Fruit fly (Drosophila melanogaster) S2 (cell line): ENCODE measurements around the gene Lip4.

Experiments used
- CG8478 ChIP-seq: fragments of >200 bp; optimal IDR thresholded peaks from 2 replicates; lab custom pipeline; 2018
- CTCF ChIP-seq, 2 experiments: fragments of >200 bp; optimal IDR thresholded peaks; 2 replicates each; lab custom pipeline; 2018

Gene Lip4

dm6 chr2L:10534022-10534421 lies 6.7 kb downstream of the Lip4 start, which contains the start of gene CG18302:
CG18302 (plus strand) TSS chr2L:10534322.
- TF ChIP-seq CG8478 (lab: Kevin White, UChicago) (no peak), CTCF (optimal IDR thresholded peaks at IDR 0.05; lab: Kevin White, UChicago) (no peak)

DNA sequence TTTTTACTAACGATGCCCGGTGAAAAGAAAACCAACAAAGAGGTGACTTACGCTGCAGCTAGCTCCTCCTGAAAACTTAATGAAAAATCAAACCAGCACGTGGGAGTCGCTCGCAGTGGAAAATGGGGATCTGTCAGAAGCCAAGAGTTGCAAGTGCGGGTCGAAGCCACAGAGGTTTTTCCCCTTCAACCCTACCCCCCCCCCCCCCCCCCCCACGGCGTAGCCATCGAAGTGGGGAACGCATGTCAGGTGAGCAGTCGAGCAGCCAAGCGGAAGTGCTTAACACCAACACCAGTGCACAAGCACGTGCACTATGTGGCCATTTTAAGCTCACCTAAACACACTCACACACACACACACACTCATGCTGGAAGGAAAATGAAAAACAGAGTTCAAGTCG lies 12.0 kb downstream of the Lip4 start:
- TF ChIP-seq CG8478 (lab: Kevin White, UChicago) (no peak), CTCF (optimal IDR thresholded peaks at IDR 0.05; lab: Kevin White, UChicago) (no peak)

dm6 chr2L:10543048-10543752 lies 15.8 kb downstream of the Lip4 start:
- TF ChIP-seq CTCF (optimal IDR thresholded peaks at IDR 0.05; lab: Kevin White, UChicago) (no peak), CG8478 (lab: Kevin White, UChicago) (no peak)

DNA sequence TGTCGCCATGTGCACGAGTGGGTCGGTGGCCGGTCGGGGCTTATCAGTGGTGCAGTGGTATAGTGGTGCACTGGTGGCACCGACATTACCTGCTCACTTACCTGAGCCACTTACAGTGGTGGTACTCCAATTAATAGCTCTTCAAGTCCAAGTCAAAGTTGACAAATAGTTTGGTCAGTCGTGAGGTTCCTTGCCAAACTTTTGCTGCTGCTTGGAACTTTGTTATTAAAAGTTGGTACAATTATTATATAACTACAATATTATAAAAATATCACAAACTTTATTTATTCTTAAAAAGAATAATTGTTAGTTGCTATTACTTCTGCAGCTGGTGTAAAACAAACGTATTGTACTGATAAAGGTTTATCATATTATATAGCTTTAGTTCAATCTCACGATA lies 16.6 kb downstream of the Lip4 start:
- TF ChIP-seq CG8478 (lab: Kevin White, UChicago) (no peak), CTCF (optimal IDR thresholded peaks at IDR 0.05; lab: Kevin White, UChicago) (no peak)

- TF ChIP-seq CG8478 (lab: Kevin White, UChicago): no peak
- TF ChIP-seq CTCF (optimal IDR thresholded peaks at IDR 0.05; lab: Kevin White, UChicago): no peak
Measured at dm6 chr2L:10544421-10545120, 17.2 kb downstream of the Lip4 start, which contains the start of gene Trim9. Trim9 (plus strand) TSS chr2L:10544883.

- no peak for TF ChIP-seq CG8478 (lab: Kevin White, UChicago)
- no peak for TF ChIP-seq CTCF (optimal IDR thresholded peaks at IDR 0.05; lab: Kevin White, UChicago)
Measured at dm6 chr2L:10548814-10549423, 21.5 kb downstream of the Lip4 start.

dm6 chr2L:10552807-10553206 lies 25.4 kb downstream of the Lip4 start:
- no peak for TF ChIP-seq CG8478 (lab: Kevin White, UChicago)

- no peak for TF ChIP-seq CTCF (optimal IDR thresholded peaks at IDR 0.05; lab: Kevin White, UChicago)
- no peak for TF ChIP-seq CG8478 (lab: Kevin White, UChicago)
Measured at dm6 chr2L:10553692-10554091, 26.3 kb downstream of the Lip4 start.

DNA sequence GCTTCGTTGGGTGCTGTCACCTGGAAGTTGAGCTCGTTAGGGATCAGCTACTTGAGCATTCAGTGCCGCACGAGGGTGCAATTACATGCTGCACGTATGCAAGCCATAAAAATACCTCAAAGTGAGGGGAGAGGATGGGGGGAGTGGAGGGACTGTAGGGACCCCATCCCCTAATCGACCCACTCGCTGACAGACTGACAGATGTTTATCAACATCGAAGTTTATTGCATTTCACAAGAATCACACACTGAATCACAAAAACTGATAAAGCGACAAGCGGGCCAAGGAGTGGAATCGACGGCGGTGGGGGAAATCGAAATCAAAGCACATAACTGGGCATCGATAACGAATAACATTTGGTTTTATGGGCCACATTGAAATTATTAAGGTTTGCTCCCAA lies 27.3 kb downstream of the Lip4 start:
- no peak for TF ChIP-seq CTCF (optimal IDR thresholded peaks at IDR 0.05; lab: Kevin White, UChicago)
- no peak for TF ChIP-seq CG8478 (lab: Kevin White, UChicago)

dm6 chr2L:10555269-10555668 lies 27.9 kb downstream of the Lip4 start:
- TF ChIP-seq CG8478 (lab: Kevin White, UChicago): no peak
- TF ChIP-seq CTCF (optimal IDR thresholded peaks at IDR 0.05; lab: Kevin White, UChicago): no peak

- TF ChIP-seq CG8478 (lab: Kevin White, UChicago) (no peak), CTCF (optimal IDR thresholded peaks at IDR 0.05; lab: Kevin White, UChicago) (no peak)
Measured at dm6 chr2L:10565674-10566073, 38.3 kb downstream of the Lip4 start.

DNA sequence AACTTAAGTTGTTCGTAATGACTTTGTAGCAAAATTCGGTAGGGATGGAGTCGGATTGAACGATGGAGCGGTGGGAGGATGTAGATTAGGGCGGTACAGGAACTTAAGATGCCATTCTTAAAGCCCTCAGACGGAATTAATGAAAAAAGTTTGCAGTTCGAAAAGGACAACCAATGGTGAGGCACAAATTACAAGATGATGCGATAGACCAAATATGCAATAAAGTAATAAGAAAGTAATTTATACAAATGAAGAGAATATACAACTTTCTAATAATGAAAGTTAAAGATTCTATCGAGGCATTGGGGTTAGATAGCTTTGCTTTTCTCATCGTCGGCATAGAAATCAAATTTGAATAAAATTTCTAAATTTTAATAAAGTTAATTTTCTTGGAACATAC lies 39.6 kb downstream of the Lip4 start, which contains the start of gene CG6138:
TSS of gene CG6138 (plus strand) at position 301 of the 400 bp plus-strand sequence.
- TF ChIP-seq CTCF (optimal IDR thresholded peaks at IDR 0.05; lab: Kevin White, UChicago) (no peak), CG8478 (lab: Kevin White, UChicago) (no peak)

DNA sequence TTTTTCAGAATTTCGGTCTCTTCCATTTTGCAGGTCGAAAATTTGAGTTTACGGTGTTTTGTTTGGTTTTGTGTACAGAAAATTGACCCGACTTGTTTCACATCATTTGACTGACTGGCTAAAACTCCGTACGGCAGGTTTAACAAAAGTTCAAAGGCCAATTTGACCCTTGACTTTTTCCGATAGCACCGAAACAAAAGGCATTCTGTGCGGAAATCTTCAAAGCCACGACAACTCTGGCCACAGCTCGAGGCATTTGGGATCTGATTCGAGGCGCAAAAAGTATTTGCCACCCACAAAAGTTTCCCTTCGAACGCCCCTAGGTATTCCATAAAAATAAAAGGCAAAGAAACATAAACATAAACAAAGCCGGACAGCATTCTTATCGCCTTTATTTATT lies 50.3 kb downstream of the Lip4 start, which contains the start of gene w-cup:
TSS of gene w-cup (minus strand) at position 101 of the 400 bp plus-strand sequence.
- no peak for TF ChIP-seq CTCF (optimal IDR thresholded peaks at IDR 0.05; lab: Kevin White, UChicago)
- TF ChIP-seq CG8478 (lab: Kevin White, UChicago): no peak

DNA sequence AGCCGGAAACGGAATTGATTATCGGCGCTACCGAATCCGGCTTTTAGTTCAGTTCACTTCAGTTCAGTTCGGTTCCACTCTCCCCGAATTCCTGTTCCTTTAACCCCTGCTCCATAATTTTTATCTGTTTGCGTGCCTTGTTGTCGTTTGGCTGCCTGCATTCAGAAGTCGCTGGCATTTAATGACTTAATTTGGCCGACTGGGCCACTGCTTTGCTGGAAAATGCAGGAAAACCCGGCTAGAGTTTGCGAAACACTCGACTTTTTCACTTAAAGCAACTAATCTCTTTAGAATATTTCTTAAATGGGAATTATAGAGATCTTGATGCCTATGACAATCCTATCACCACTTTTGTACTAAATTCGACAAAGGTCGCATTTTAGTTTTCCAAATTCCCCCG lies 52.1 kb downstream of the Lip4 start, which contains the start of gene CG34160:
TSS of gene CG34160 (plus strand) at position 301 of the 400 bp plus-strand sequence.
- TF ChIP-seq CTCF (optimal IDR thresholded peaks at IDR 0.05; lab: Kevin White, UChicago): no peak
- TF ChIP-seq CG8478 (lab: Kevin White, UChicago): no peak
